Fruit fly (Drosophila melanogaster) whole organism, embryonic: ENCODE data around the gene CG42583.

ENCODE experiments used
- B-H1 ChIP-seq: fragments of 200-800 bp; sonication (Bioruptor generic); IDR thresholded peaks from 3 replicates; pipeline ENCODE4 v1.3.6; 2022; ENCODE audit warnings: missing biosample characterization, missing genetic modification characterization
- CG10959 ChIP-seq: fragments of 200-800 bp; sonication (Bioruptor generic); IDR thresholded peaks from 2 replicates; pipeline ENCODE4 v1.3.6; 2022; ENCODE audit warnings: missing biosample characterization, missing genetic modification characterization
- CG11085 ChIP-seq: fragments of 200-800 bp; sonication (Bioruptor generic); IDR thresholded peaks from 2 replicates; pipeline ENCODE4 v1.3.6; 2022; ENCODE audit warnings: missing biosample characterization, missing genetic modification characterization
- CG11504 ChIP-seq: fragments of 200-800 bp; sonication (Bioruptor generic); optimal IDR thresholded peaks from 3 replicates; lab custom pipeline; 2019; ENCODE audit warnings: missing biosample characterization, mild to moderate bottlenecking, missing genetic modification characterization, moderate library complexity
- CG12769 ChIP-seq: fragments of 200-800 bp; sonication (Bioruptor generic); optimal IDR thresholded peaks from 2 replicates; lab custom pipeline; 2019; ENCODE audit warnings: missing biosample characterization, mild to moderate bottlenecking, missing genetic modification characterization, moderate library complexity
- CG14441 ChIP-seq: fragments of 200-800 bp; sonication (Bioruptor generic); IDR thresholded peaks from 2 replicates; pipeline ENCODE4 v1.3.6; 2022; ENCODE audit warnings: missing biosample characterization, missing genetic modification characterization
- CG15514 ChIP-seq: fragments of 200-800 bp; sonication (Bioruptor generic); optimal IDR thresholded peaks from 3 replicates; lab custom pipeline; 2017; ENCODE audit warnings: missing biosample characterization, missing genetic modification characterization, mild to moderate bottlenecking, moderate library complexity, missing genetic modification reagents
- CG1603 ChIP-seq: fragments of 200-800 bp; sonication (Bioruptor generic); optimal IDR thresholded peaks from 2 replicates; lab custom pipeline; 2019; ENCODE audit warnings: missing biosample characterization, mild to moderate bottlenecking, missing genetic modification characterization, moderate library complexity
- CG18476 ChIP-seq: fragments of 200-800 bp; sonication (Bioruptor generic); optimal IDR thresholded peaks from 2 replicates; lab custom pipeline; 2016; ENCODE audit warnings: missing biosample characterization, mild to moderate bottlenecking, missing genetic modification characterization
- CG2199 ChIP-seq: fragments of 200-800 bp; sonication (Bioruptor generic); IDR thresholded peaks from 3 replicates; pipeline ENCODE4 v1.3.6; 2022; ENCODE audit warnings: missing biosample characterization, missing genetic modification characterization
- CG2889 ChIP-seq: fragments of 200-800 bp; sonication (Bioruptor generic); IDR thresholded peaks from 3 replicates; pipeline ENCODE4 v1.3.6; 2022; ENCODE audit warnings: missing biosample characterization, missing genetic modification characterization
- CG31388 ChIP-seq: fragments of 200-800 bp; sonication (Bioruptor generic); optimal IDR thresholded peaks from 2 replicates; lab custom pipeline; 2016; ENCODE audit warnings: missing biosample characterization, missing genetic modification characterization
- CG33213 ChIP-seq: fragments of 200-800 bp; sonication (Bioruptor generic); optimal IDR thresholded peaks from 3 replicates; lab custom pipeline; 2016; ENCODE audit warnings: missing biosample characterization, missing genetic modification characterization
- CG34376 ChIP-seq: fragments of 200-800 bp; sonication (Bioruptor generic); optimal IDR thresholded peaks from 2 replicates; lab custom pipeline; 2018; ENCODE audit warnings: missing biosample characterization, mild to moderate bottlenecking, missing genetic modification characterization
- CG7372 ChIP-seq: fragments of 200-800 bp; sonication (Bioruptor generic); IDR thresholded peaks from 2 replicates; pipeline ENCODE4 v1.3.6; 2022; ENCODE audit warnings: missing biosample characterization, missing genetic modification characterization
- CG7987 ChIP-seq: fragments of 200-800 bp; sonication (Bioruptor generic); optimal IDR thresholded peaks from 2 replicates; lab custom pipeline; 2018; ENCODE audit warnings: missing biosample characterization, mild to moderate bottlenecking, missing genetic modification characterization, moderate library complexity
- CG8359 ChIP-seq: fragments of 200-800 bp; sonication (Bioruptor generic); optimal IDR thresholded peaks from 2 replicates; lab custom pipeline; 2017; ENCODE audit warnings: missing biosample characterization, mild to moderate bottlenecking, missing genetic modification characterization, borderline replicate concordance
- D19B ChIP-seq: fragments of 200-800 bp; sonication (Bioruptor generic); optimal IDR thresholded peaks from 2 replicates; lab custom pipeline; 2017; ENCODE audit warnings: missing biosample characterization, mild to moderate bottlenecking, missing genetic modification characterization
- Dek ChIP-seq: fragments of 200-800 bp; sonication (Bioruptor generic); optimal IDR thresholded peaks from 3 replicates; lab custom pipeline; 2019; ENCODE audit warnings: missing biosample characterization, mild to moderate bottlenecking, missing genetic modification characterization, moderate library complexity
- Dp ChIP-seq: fragments of 200-800 bp; sonication (Bioruptor generic); optimal IDR thresholded peaks from 2 replicates; lab custom pipeline; 2018; ENCODE audit warnings: missing biosample characterization, mild to moderate bottlenecking, missing genetic modification characterization, moderate library complexity
- GATAe ChIP-seq: fragments of 200-800 bp; sonication (Bioruptor generic); conservative IDR thresholded peaks from 2 replicates; pipeline ENCODE4 v1.3.6; 2022; ENCODE audit warnings: missing biosample characterization, missing genetic modification characterization
- HLH3B ChIP-seq: fragments of 200-800 bp; sonication (Bioruptor generic); IDR thresholded peaks from 2 replicates; pipeline ENCODE4 v1.3.6; 2022; ENCODE audit warnings: missing biosample characterization, missing genetic modification characterization
- Kr ChIP-seq: fragments of 200-800 bp; sonication (Bioruptor generic); optimal IDR thresholded peaks from 2 replicates; lab custom pipeline; 2017; ENCODE audit warnings: missing biosample characterization, mild to moderate bottlenecking, missing genetic modification characterization
- MTF-1 ChIP-seq: fragments of 200-800 bp; sonication (Bioruptor generic); optimal IDR thresholded peaks from 2 replicates; lab custom pipeline; 2018; ENCODE audit warnings: missing biosample characterization, mild to moderate bottlenecking, missing genetic modification characterization, borderline replicate concordance
- Mad ChIP-seq: fragments of 200-800 bp; sonication (Bioruptor generic); optimal IDR thresholded peaks from 2 replicates; lab custom pipeline; 2016; ENCODE audit warnings: missing biosample characterization, missing genetic modification characterization
- Opbp ChIP-seq: fragments of 200-800 bp; sonication (Bioruptor generic); IDR thresholded peaks from 3 replicates; pipeline ENCODE4 v1.3.6; 2022; ENCODE audit warnings: missing biosample characterization, missing genetic modification characterization; ENCODE audit not compliant: partially characterized antibody
- Sry-δ ChIP-seq: fragments of 200-800 bp; sonication (Bioruptor generic); optimal IDR thresholded peaks from 2 replicates; lab custom pipeline; 2016; ENCODE audit warnings: missing biosample characterization, missing genetic modification characterization
- Taf1 ChIP-seq: fragments of 200-800 bp; sonication (Bioruptor generic); IDR thresholded peaks from 2 replicates; pipeline ENCODE4 v1.3.6; 2022; ENCODE audit warnings: missing biosample characterization, missing genetic modification characterization
- ab ChIP-seq: fragments of 200-800 bp; sonication (Bioruptor generic); optimal IDR thresholded peaks from 2 replicates; lab custom pipeline; 2016; ENCODE audit warnings: missing biosample characterization, missing genetic modification characterization
- ap ChIP-seq: fragments of 200-800 bp; sonication (Bioruptor generic); IDR thresholded peaks from 2 replicates; pipeline ENCODE4 v1.3.6; 2022; ENCODE audit warnings: missing biosample characterization, missing genetic modification characterization
- br ChIP-seq: fragments of >200 bp; optimal IDR thresholded peaks from 2 replicates; lab custom pipeline; 2017
- ci ChIP-seq: fragments of 200-800 bp; sonication (Bioruptor generic); IDR thresholded peaks from 3 replicates; pipeline ENCODE4 v1.3.6; 2022; ENCODE audit warnings: missing biosample characterization, missing genetic modification characterization
- da ChIP-seq: fragments of 200-800 bp; sonication (Bioruptor generic); optimal IDR thresholded peaks from 2 replicates; lab custom pipeline; 2016; ENCODE audit warnings: missing biosample characterization, missing genetic modification characterization
- dpn ChIP-seq, 2 experiments: fragments of 200-800 bp; sonication (Bioruptor generic); optimal IDR thresholded peaks; 3 replicates each; lab custom pipeline; 2016; ENCODE audit warnings: missing biosample characterization in 2 of 2, missing genetic modification characterization in 2 of 2
- ems ChIP-seq: fragments of 200-800 bp; sonication (Bioruptor generic); optimal IDR thresholded peaks from 3 replicates; lab custom pipeline; 2016; ENCODE audit warnings: missing biosample characterization, missing genetic modification characterization
- en ChIP-seq: fragments of 200-800 bp; sonication (Bioruptor generic); optimal IDR thresholded peaks from 2 replicates; lab custom pipeline; 2016; ENCODE audit warnings: missing biosample characterization, missing genetic modification characterization
- esg ChIP-seq: fragments of 200-800 bp; sonication (Bioruptor generic); conservative IDR thresholded peaks from 2 replicates; pipeline ENCODE4 v1.3.6; 2022; ENCODE audit warnings: missing biosample characterization, missing genetic modification characterization
- eve ChIP-seq, 2 experiments: fragments of >200 bp; optimal IDR thresholded peaks; 2 replicates each; lab custom pipeline; 2017; ENCODE audit warnings: missing biosample characterization in 2 of 2, missing genetic modification characterization in 2 of 2
- fru ChIP-seq: fragments of >200 bp; optimal IDR thresholded peaks from 2 replicates; lab custom pipeline; 2017
- fu2 ChIP-seq: fragments of 200-800 bp; sonication (Bioruptor generic); optimal IDR thresholded peaks from 2 replicates; lab custom pipeline; 2016; ENCODE audit warnings: missing biosample characterization, missing genetic modification characterization
- gt ChIP-seq: fragments of 200-800 bp; sonication (Bioruptor generic); IDR thresholded peaks from 2 replicates; pipeline ENCODE4 v1.3.6; 2022; ENCODE audit warnings: missing biosample characterization, missing genetic modification characterization
- insv ChIP-seq, 2 experiments: fragments of 200-800 bp; sonication (Bioruptor generic); optimal IDR thresholded peaks; 3 replicates each; lab custom pipeline; 2016 to 2018; ENCODE audit warnings: missing biosample characterization in 2 of 2, missing genetic modification characterization in 2 of 2
- knrl ChIP-seq: fragments of 200-800 bp; sonication (Bioruptor generic); IDR thresholded peaks from 3 replicates; pipeline ENCODE4 v1.3.6; 2022; ENCODE audit warnings: missing biosample characterization, missing genetic modification characterization; ENCODE audit not compliant: partially characterized antibody
- lmd ChIP-seq: fragments of 200-800 bp; sonication (Bioruptor generic); IDR thresholded peaks from 2 replicates; pipeline ENCODE4 v1.3.6; 2022; ENCODE audit warnings: missing biosample characterization, missing genetic modification characterization
- mld ChIP-seq: fragments of 200-800 bp; sonication (Bioruptor generic); IDR thresholded peaks from 3 replicates; pipeline ENCODE4 v1.3.6; 2022; ENCODE audit warnings: missing biosample characterization, missing genetic modification characterization; ENCODE audit not compliant: partially characterized antibody
- nerfin-2 ChIP-seq: fragments of 200-800 bp; sonication (Bioruptor generic); IDR thresholded peaks from 2 replicates; pipeline ENCODE4 v1.3.6; 2022; ENCODE audit warnings: missing biosample characterization, missing genetic modification characterization; ENCODE audit not compliant: partially characterized antibody
- onecut ChIP-seq: fragments of 200-800 bp; sonication (Bioruptor generic); IDR thresholded peaks from 2 replicates; pipeline ENCODE4 v1.3.6; 2022; ENCODE audit warnings: missing biosample characterization, missing genetic modification characterization
- schlank ChIP-seq: fragments of 200-800 bp; sonication (Bioruptor generic); optimal IDR thresholded peaks from 2 replicates; lab custom pipeline; 2018; ENCODE audit warnings: missing biosample characterization, mild to moderate bottlenecking, missing genetic modification characterization
- sd ChIP-seq: fragments of 200-800 bp; sonication (Bioruptor generic); optimal IDR thresholded peaks from 3 replicates; lab custom pipeline; 2018; ENCODE audit warnings: missing biosample characterization, mild to moderate bottlenecking, missing genetic modification characterization, moderate library complexity
- unpg ChIP-seq: fragments of 200-800 bp; sonication (Bioruptor generic); optimal IDR thresholded peaks from 3 replicates; lab custom pipeline; 2018; ENCODE audit warnings: missing biosample characterization, mild to moderate bottlenecking, missing genetic modification characterization, moderate library complexity
- vvl ChIP-seq: fragments of 200-800 bp; sonication (Bioruptor generic); IDR thresholded peaks from 2 replicates; pipeline ENCODE4 v1.3.6; 2022; ENCODE audit warnings: missing biosample characterization, missing genetic modification characterization
- zf30C ChIP-seq: fragments of 200-800 bp; sonication (Bioruptor generic); optimal IDR thresholded peaks from 3 replicates; lab custom pipeline; 2018; ENCODE audit warnings: missing biosample characterization, mild to moderate bottlenecking, missing genetic modification characterization

CG42583 gene

dm6 chrX:20173464-20173995 is 33.9 kb downstream of the CG42583 start, which contains the start of gene AnxB10 (continued):
- TF ChIP-seq ab (GFP tag; lab: Kevin White, UChicago) (no peak), CG2199 (GFP tag; lab: Robert Waterston, UW) (no peak), CG34376 (GFP tag; lab: Kevin White, UChicago) (no peak), knrl (no peak), CG7372 (GFP tag; lab: Robert Waterston, UW) (no peak), fru (lab: Kevin White, UChicago) (no peak), CG14441 (peak; percentile 55; the same call in 1 of the 2 replicates), gt (GFP tag; lab: Robert Waterston, UW) (no peak), CG31388 (GFP tag; lab: Kevin White, UChicago) (no peak), zf30C (GFP tag; lab: Kevin White, UChicago) (no peak), Mad (peak; percentile 33), CG12769 (tag; lab: Kevin White, UChicago) (no peak), HLH3B (GFP tag; lab: Robert Waterston, UW) (peak; percentile 56; the same call in 1 of the 2 replicates), Taf1 (GFP tag; lab: Robert Waterston, UW) (no peak), D19B (GFP tag; lab: Kevin White, UChicago) (peak; percentile 22), da (GFP tag; lab: Kevin White, UChicago) (no peak), br (lab: Kevin White, UChicago) (no peak), schlank (tag; lab: Kevin White, UChicago) (no peak), en (GFP tag; lab: Kevin White, UChicago) (peak; percentile 33), CG7987 (no peak), B-H1 (no peak; the same call in 2 of the 3 replicates), Kr (GFP tag; lab: Kevin White, UChicago) (no peak), Dek (tag; lab: Kevin White, UChicago) (peak; percentile 26), CG11504 (tag; lab: Kevin White, UChicago) (peak; percentile 86), CG8359 (no peak), ci (GFP tag; lab: Robert Waterston, UW) (no peak), CG15514 (peak; percentile 34), CG10959 (GFP tag; lab: Robert Waterston, UW) (no peak), onecut (GFP tag; lab: Robert Waterston, UW) (peak; percentile 43), insv (GFP tag; optimal IDR thresholded peaks at IDR 0.05; lab: Kevin White, UChicago) (no peak), MTF-1 (no peak), ap (GFP tag; lab: Robert Waterston, UW) (no peak), CG1603 (tag; lab: Kevin White, UChicago) (no peak), vvl (GFP tag; lab: Robert Waterston, UW) (peak; percentile 58), mld (GFP tag; lab: Robert Waterston, UW) (no peak), ems (GFP tag; lab: Kevin White, UChicago) (peak; percentile 47), fu2 (GFP tag; lab: Kevin White, UChicago) (no peak), Dp (GFP tag; lab: Kevin White, UChicago) (no peak), sd (tag; lab: Kevin White, UChicago) (no peak), Sry-δ (GFP tag; lab: Kevin White, UChicago) (peak; percentile 25), esg (GFP tag; lab: Robert Waterston, UW) (peak; percentile 58), nerfin-2 (no peak), GATAe (GFP tag; lab: Robert Waterston, UW) (no peak), dpn (GFP tag; optimal IDR thresholded peaks at IDR 0.05; lab: Kevin White, UChicago) (peak; percentile 40 to 44), CG18476 (GFP tag; lab: Kevin White, UChicago) (peak; percentile 52), lmd (GFP tag; lab: Robert Waterston, UW) (peak; percentile 51), unpg (peak; percentile 29), Opbp (no peak), CG33213 (GFP tag; lab: Kevin White, UChicago) (no peak), CG2889 (GFP tag; lab: Robert Waterston, UW) (no peak), eve (GFP tag; optimal IDR thresholded peaks at IDR 0.05; lab: Kevin White, UChicago) (no peak), CG11085 (GFP tag; lab: Robert Waterston, UW) (no peak)
